Fruit fly (Drosophila melanogaster) whole organism, embryonic: Measurements from ENCODE around the gene CG1801.

Experiments
- Ada2b ChIP-seq: fragments of 200-800 bp; sonication (Bioruptor generic); IDR thresholded peaks from 2 replicates; pipeline ENCODE4 v1.3.6; 2022; ENCODE audit warnings: missing biosample characterization, missing genetic modification characterization
- Bgb ChIP-seq: fragments of 200-800 bp; sonication (Bioruptor generic); IDR thresholded peaks from 2 replicates; pipeline ENCODE4 v1.3.6; 2022; ENCODE audit warnings: missing biosample characterization, missing genetic modification characterization; ENCODE audit not compliant: partially characterized antibody
- Blimp-1 ChIP-seq: fragments of 200-800 bp; sonication (Bioruptor generic); optimal IDR thresholded peaks from 3 replicates; lab custom pipeline; 2018; ENCODE audit warnings: missing biosample characterization, missing genetic modification characterization, mild to moderate bottlenecking, moderate library complexity, missing genetic modification reagents
- CG1024 ChIP-seq: fragments of 200-800 bp; sonication (Bioruptor generic); IDR thresholded peaks from 2 replicates; pipeline ENCODE4 v1.3.6; 2022; ENCODE audit warnings: missing biosample characterization, missing genetic modification characterization
- CG10321 ChIP-seq: fragments of 200-800 bp; sonication (Bioruptor generic); IDR thresholded peaks from 2 replicates; pipeline ENCODE4 v1.3.6; 2022; ENCODE audit warnings: missing biosample characterization, missing genetic modification characterization
- CG12744 ChIP-seq: fragments of 200-800 bp; sonication (Bioruptor generic); optimal IDR thresholded peaks from 2 replicates; lab custom pipeline; 2016; ENCODE audit warnings: missing biosample characterization, missing genetic modification characterization
- CG14710 ChIP-seq: fragments of 200-800 bp; sonication (Bioruptor generic); optimal IDR thresholded peaks from 3 replicates; lab custom pipeline; 2019; ENCODE audit warnings: missing biosample characterization, mild to moderate bottlenecking, missing genetic modification characterization, moderate library complexity
- CG2116 ChIP-seq: fragments of 200-800 bp; sonication (Bioruptor generic); optimal IDR thresholded peaks from 3 replicates; lab custom pipeline; 2018; ENCODE audit warnings: missing biosample characterization, mild to moderate bottlenecking, missing genetic modification characterization
- CG30431 ChIP-seq: fragments of 200-800 bp; sonication (Bioruptor generic); optimal IDR thresholded peaks from 2 replicates; lab custom pipeline; 2017; ENCODE audit warnings: missing biosample characterization, missing genetic modification characterization
- CG3065 ChIP-seq: fragments of 200-800 bp; sonication (Bioruptor generic); optimal IDR thresholded peaks from 2 replicates; lab custom pipeline; 2016; ENCODE audit warnings: missing biosample characterization, missing genetic modification characterization
- CG31224 ChIP-seq: fragments of 200-800 bp; sonication (Bioruptor generic); IDR thresholded peaks from 2 replicates; pipeline ENCODE4 v1.3.6; 2022; ENCODE audit warnings: missing biosample characterization, missing genetic modification characterization
- CG33557 ChIP-seq: fragments of 200-800 bp; sonication (Bioruptor generic); optimal IDR thresholded peaks from 2 replicates; lab custom pipeline; 2019; ENCODE audit warnings: missing biosample characterization, mild to moderate bottlenecking, missing genetic modification characterization, moderate library complexity
- CG4282 ChIP-seq: fragments of 200-800 bp; sonication (Bioruptor generic); optimal IDR thresholded peaks from 2 replicates; lab custom pipeline; 2016; ENCODE audit warnings: missing biosample characterization, missing genetic modification characterization
- CG7987 ChIP-seq: fragments of 200-800 bp; sonication (Bioruptor generic); optimal IDR thresholded peaks from 2 replicates; lab custom pipeline; 2018; ENCODE audit warnings: missing biosample characterization, mild to moderate bottlenecking, missing genetic modification characterization, moderate library complexity
- CG8290 ChIP-seq, 3 experiments: fragments of 200-800 bp; sonication (Bioruptor generic); optimal IDR thresholded peaks; 2 replicates each; lab custom pipeline; 2016 to 2019; ENCODE audit warnings: missing biosample characterization in 3 of 3, missing genetic modification characterization in 3 of 3, mild to moderate bottlenecking in 2 of 3, moderate library complexity in 1 of 3
- CG8924 ChIP-seq: fragments of 200-800 bp; optimal IDR thresholded peaks from 3 replicates; lab custom pipeline; 2019; ENCODE audit warnings: missing biosample characterization, mild to moderate bottlenecking, missing genetic modification characterization, moderate library complexity
- CG9817 ChIP-seq: fragments of 200-800 bp; sonication (Bioruptor generic); optimal IDR thresholded peaks from 2 replicates; lab custom pipeline; 2018; ENCODE audit warnings: missing biosample characterization, mild to moderate bottlenecking, missing genetic modification characterization, moderate library complexity
- CkIIα-i1 ChIP-seq: fragments of 200-800 bp; sonication (Bioruptor generic); IDR thresholded peaks from 2 replicates; pipeline ENCODE4 v1.3.6; 2022; ENCODE audit warnings: missing biosample characterization, missing genetic modification characterization
- CoRest ChIP-seq: fragments of 200-800 bp; sonication (Bioruptor generic); optimal IDR thresholded peaks from 3 replicates; lab custom pipeline; 2018; ENCODE audit warnings: missing biosample characterization, mild to moderate bottlenecking, missing genetic modification characterization, moderate library complexity
- CrebB ChIP-seq: fragments of 200-800 bp; sonication (Bioruptor generic); optimal IDR thresholded peaks from 3 replicates; lab custom pipeline; 2018; ENCODE audit warnings: missing biosample characterization, mild to moderate bottlenecking, missing genetic modification characterization
- Dek ChIP-seq: fragments of 200-800 bp; sonication (Bioruptor generic); optimal IDR thresholded peaks from 3 replicates; lab custom pipeline; 2019; ENCODE audit warnings: missing biosample characterization, mild to moderate bottlenecking, missing genetic modification characterization, moderate library complexity
- Dref ChIP-seq: fragments of 200-800 bp; sonication (Bioruptor generic); IDR thresholded peaks from 2 replicates; pipeline ENCODE4 v1.3.6; 2022; ENCODE audit warnings: missing biosample characterization, missing genetic modification characterization
- Elba2 ChIP-seq: fragments of 200-800 bp; sonication (Bioruptor generic); optimal IDR thresholded peaks from 3 replicates; lab custom pipeline; 2016; ENCODE audit warnings: missing biosample characterization, missing genetic modification characterization
- Fer2 ChIP-seq: fragments of 200-800 bp; sonication (Bioruptor generic); optimal IDR thresholded peaks from 2 replicates; lab custom pipeline; 2018; ENCODE audit warnings: missing biosample characterization, mild to moderate bottlenecking, missing genetic modification characterization, moderate library complexity
- GATAe ChIP-seq: fragments of 200-800 bp; sonication (Bioruptor generic); conservative IDR thresholded peaks from 2 replicates; pipeline ENCODE4 v1.3.6; 2022; ENCODE audit warnings: missing biosample characterization, missing genetic modification characterization
- Hand ChIP-seq: fragments of 200-800 bp; sonication (Bioruptor generic); optimal IDR thresholded peaks from 2 replicates; lab custom pipeline; 2017; ENCODE audit warnings: mild to moderate bottlenecking, missing biosample characterization, missing genetic modification reagents, missing genetic modification characterization
- Hsf ChIP-seq: fragments of 200-800 bp; sonication (Bioruptor generic); optimal IDR thresholded peaks from 3 replicates; lab custom pipeline; 2016; ENCODE audit warnings: missing biosample characterization, missing genetic modification characterization
- MESR4 ChIP-seq: fragments of 200-800 bp; sonication (Bioruptor generic); optimal IDR thresholded peaks from 2 replicates; lab custom pipeline; 2018; ENCODE audit warnings: missing biosample characterization, mild to moderate bottlenecking, missing genetic modification characterization, moderate library complexity
- Meics ChIP-seq: fragments of 200-800 bp; sonication (Bioruptor generic); optimal IDR thresholded peaks from 2 replicates; lab custom pipeline; 2017; ENCODE audit warnings: missing biosample characterization, mild to moderate bottlenecking, missing genetic modification characterization
- Opbp ChIP-seq: fragments of 200-800 bp; sonication (Bioruptor generic); IDR thresholded peaks from 3 replicates; pipeline ENCODE4 v1.3.6; 2022; ENCODE audit warnings: missing biosample characterization, missing genetic modification characterization; ENCODE audit not compliant: partially characterized antibody
- Optix ChIP-seq: fragments of 200-800 bp; sonication (Bioruptor generic); IDR thresholded peaks from 3 replicates; pipeline ENCODE4 v1.3.6; 2022; ENCODE audit warnings: missing biosample characterization, missing genetic modification characterization
- Rx ChIP-seq: fragments of 200-800 bp; sonication (Bioruptor generic); IDR thresholded peaks from 2 replicates; pipeline ENCODE4 v1.3.6; 2022; ENCODE audit warnings: missing biosample characterization, missing genetic modification characterization
- Side ChIP-seq: fragments of 200-800 bp; sonication (Bioruptor generic); optimal IDR thresholded peaks from 2 replicates; lab custom pipeline; 2016; ENCODE audit warnings: missing biosample characterization, missing genetic modification characterization
- Sin3A ChIP-seq: fragments of >200 bp; optimal IDR thresholded peaks from 2 replicates; lab custom pipeline; 2018
- ap ChIP-seq: fragments of 200-800 bp; sonication (Bioruptor generic); IDR thresholded peaks from 2 replicates; pipeline ENCODE4 v1.3.6; 2022; ENCODE audit warnings: missing biosample characterization, missing genetic modification characterization
- btn ChIP-seq: fragments of 200-800 bp; sonication (Bioruptor generic); optimal IDR thresholded peaks from 2 replicates; lab custom pipeline; 2016; ENCODE audit warnings: missing biosample characterization, missing genetic modification characterization
- dati ChIP-seq: fragments of 200-800 bp; sonication (Bioruptor generic); IDR thresholded peaks from 2 replicates; pipeline ENCODE4 v1.3.6; 2022; ENCODE audit warnings: missing biosample characterization, missing genetic modification characterization
- dpn ChIP-seq, 2 experiments: fragments of 200-800 bp; sonication (Bioruptor generic); optimal IDR thresholded peaks; 3 replicates each; lab custom pipeline; 2016; ENCODE audit warnings: missing biosample characterization in 2 of 2, missing genetic modification characterization in 2 of 2
- ewg ChIP-seq: fragments of 200-800 bp; sonication (Bioruptor generic); optimal IDR thresholded peaks from 3 replicates; lab custom pipeline; 2017; ENCODE audit warnings: mild to moderate bottlenecking, missing biosample characterization, missing genetic modification reagents, missing genetic modification characterization
- h ChIP-seq: fragments of >200 bp; optimal IDR thresholded peaks from 2 replicates; lab custom pipeline; 2017
- ham ChIP-seq: fragments of 200-800 bp; sonication (Bioruptor generic); IDR thresholded peaks from 2 replicates; pipeline ENCODE4 v1.3.6; 2022; ENCODE audit warnings: missing biosample characterization, missing genetic modification characterization
- kah ChIP-seq: fragments of 200-800 bp; sonication (Bioruptor generic); optimal IDR thresholded peaks from 2 replicates; lab custom pipeline; 2018; ENCODE audit warnings: missing biosample characterization, mild to moderate bottlenecking, missing genetic modification characterization
- nom ChIP-seq: fragments of 200-800 bp; sonication (Bioruptor generic); optimal IDR thresholded peaks from 2 replicates; lab custom pipeline; 2017; ENCODE audit warnings: missing biosample characterization, missing genetic modification characterization, mild to moderate bottlenecking, moderate library complexity, missing genetic modification reagents
- pfk ChIP-seq: fragments of 200-800 bp; sonication (Bioruptor generic); optimal IDR thresholded peaks from 2 replicates; lab custom pipeline; 2018; ENCODE audit warnings: missing biosample characterization, mild to moderate bottlenecking, missing genetic modification characterization, moderate library complexity
- pzg ChIP-seq: fragments of 200-800 bp; sonication (Bioruptor generic); optimal IDR thresholded peaks from 3 replicates; lab custom pipeline; 2018; ENCODE audit warnings: missing biosample characterization, mild to moderate bottlenecking, missing genetic modification characterization, moderate library complexity
- rib ChIP-seq: fragments of 200-800 bp; sonication (Bioruptor generic); IDR thresholded peaks from 2 replicates; pipeline ENCODE4 v1.3.6; 2022; ENCODE audit warnings: missing biosample characterization, missing genetic modification characterization
- sima ChIP-seq: fragments of 200-800 bp; sonication (Bioruptor generic); optimal IDR thresholded peaks from 2 replicates; lab custom pipeline; 2016; ENCODE audit warnings: missing biosample characterization, missing genetic modification characterization
- slp2 ChIP-seq: fragments of 200-800 bp; sonication (Bioruptor generic); optimal IDR thresholded peaks from 2 replicates; lab custom pipeline; 2016; ENCODE audit warnings: missing biosample characterization, missing genetic modification characterization
- sqz ChIP-seq: fragments of 200-800 bp; sonication (Bioruptor generic); optimal IDR thresholded peaks from 3 replicates; lab custom pipeline; 2018; ENCODE audit warnings: missing biosample characterization, mild to moderate bottlenecking, missing genetic modification characterization
- ssp ChIP-seq: fragments of 200-800 bp; sonication (Bioruptor generic); IDR thresholded peaks from 2 replicates; pipeline ENCODE4 v1.3.6; 2022; ENCODE audit warnings: missing biosample characterization, missing genetic modification characterization
- sug ChIP-seq: fragments of 200-800 bp; optimal IDR thresholded peaks from 2 replicates; lab custom pipeline; 2019; ENCODE audit warnings: missing biosample characterization, mild to moderate bottlenecking, missing genetic modification characterization, moderate library complexity
- tap ChIP-seq: fragments of 200-800 bp; optimal IDR thresholded peaks from 3 replicates; lab custom pipeline; 2019; ENCODE audit warnings: missing biosample characterization, mild to moderate bottlenecking, missing genetic modification characterization, moderate library complexity

CG1801 gene

dm6 chrX:21362878-21363277, 45.6 kb upstream of the CG1801 start, which contains the start of the genes bbx and waw (continued):
- no peak for TF ChIP-seq Blimp-1
- TF ChIP-seq Sin3A, result peak; percentile 36
- TF ChIP-seq CG30431 (GFP tag; lab: Kevin White, UChicago), result no peak
- no peak for TF ChIP-seq ham
- TF ChIP-seq CG2116 (GFP tag; lab: Kevin White, UChicago), result peak; percentile 27
- TF ChIP-seq CG10321 (GFP tag; lab: Robert Waterston, UW), result no peak
- no peak for TF ChIP-seq dati (GFP tag; lab: Robert Waterston, UW)
- TF ChIP-seq Optix (GFP tag; lab: Robert Waterston, UW), result no peak
- TF ChIP-seq CG3065, result no peak
- no peak for TF ChIP-seq CG12744
- TF ChIP-seq slp2 (GFP tag; lab: Kevin White, UChicago), result no peak
- peak; percentile 77 for TF ChIP-seq pzg
- TF ChIP-seq CG7987 (GFP tag; lab: Kevin White, UChicago), result peak; percentile 67
- peak; percentile 8 for TF ChIP-seq CG9817 (tag; lab: Kevin White, UChicago)
- no peak for TF ChIP-seq ap (GFP tag; lab: Robert Waterston, UW)
- TF ChIP-seq Ada2b (GFP tag; lab: Robert Waterston, UW), result no peak
- peak in 1 of 2 experiments; percentile 16 for TF ChIP-seq dpn (GFP tag; optimal IDR thresholded peaks at IDR 0.05; lab: Kevin White, UChicago)
- TF ChIP-seq CkIIα-i1 (GFP tag; lab: Robert Waterston, UW), result no peak
- no peak for TF ChIP-seq h (lab: Kevin White, UChicago)
- TF ChIP-seq sima (GFP tag; lab: Kevin White, UChicago), result no peak
- TF ChIP-seq Hand (GFP tag; lab: Kevin White, UChicago), result no peak
- no peak for TF ChIP-seq Rx
- no peak for TF ChIP-seq pfk
- no peak for TF ChIP-seq CoRest
- TF ChIP-seq CrebB (tag; lab: Kevin White, UChicago), result peak; percentile 24
- TF ChIP-seq Dek (tag; lab: Kevin White, UChicago), result no peak
- no peak for TF ChIP-seq CG8924 (tag; lab: Kevin White, UChicago)
- peak; percentile 45 for TF ChIP-seq CG33557 (GFP tag; lab: Kevin White, UChicago)
- TF ChIP-seq nom, result peak; percentile 37
- TF ChIP-seq GATAe, result no peak
- TF ChIP-seq Dref (GFP tag; lab: Robert Waterston, UW), result no peak
- TF ChIP-seq Meics (GFP tag; lab: Kevin White, UChicago), result no peak
- no peak for TF ChIP-seq btn
- TF ChIP-seq ewg (GFP tag; lab: Kevin White, UChicago), result peak; percentile 52
- TF ChIP-seq rib (GFP tag; lab: Robert Waterston, UW), result no peak
- TF ChIP-seq Bgb (GFP tag; lab: Robert Waterston, UW), result no peak
- TF ChIP-seq Elba2 (GFP tag; lab: Kevin White, UChicago), result no peak
- TF ChIP-seq MESR4 (GFP tag; lab: Kevin White, UChicago), result peak; percentile 71
- TF ChIP-seq sug (tag; lab: Kevin White, UChicago), result peak; percentile 43
- TF ChIP-seq CG1024 (GFP tag; lab: Robert Waterston, UW), result no peak
- no peak for TF ChIP-seq CG31224 (GFP tag; lab: Robert Waterston, UW)
- no peak for TF ChIP-seq ssp
- TF ChIP-seq kah (GFP tag; lab: Kevin White, UChicago), result no peak
- TF ChIP-seq Hsf, result peak; percentile 17
- no peak for TF ChIP-seq tap (tag; lab: Kevin White, UChicago)
- peak; percentile 86 for TF ChIP-seq sqz
- no peak for TF ChIP-seq Side
- no peak for TF ChIP-seq CG4282 (GFP tag; lab: Kevin White, UChicago)
- TF ChIP-seq Opbp (GFP tag; lab: Robert Waterston, UW), result no peak
- TF ChIP-seq CG14710 (tag; lab: Kevin White, UChicago), result peak; percentile 52
- peak; percentile 5 for TF ChIP-seq CG8290 (GFP tag; optimal IDR thresholded peaks at IDR 0.05; lab: Kevin White, UChicago)
- no peak for TF ChIP-seq CG8290 (tag; optimal IDR thresholded peaks at IDR 0.05; lab: Kevin White, UChicago)
- no peak for TF ChIP-seq Fer2 (tag; lab: Kevin White, UChicago)
